Worm (Caenorhabditis elegans) whole organism, L1 larva: Measurements from ENCODE around the gene abu-2.
A peak's percentile ranks its signal among the peaks of the same experiment; 100 is the strongest.

Source experiments
- C16A3.4 ChIP-seq: fragments of 150-350 bp; optimal IDR thresholded peaks from 2 replicates; lab custom pipeline; 2014; ENCODE audit warnings: missing biosample characterization, missing genetic modification characterization
- C34B4.2 ChIP-seq: sonication (generic microtip); optimal IDR thresholded peaks from 2 replicates; lab custom pipeline; 2017; ENCODE audit warnings: mild to moderate bottlenecking, missing genetic modification characterization, missing compliant biosample characterization
- F16B12.6 ChIP-seq: fragments of 150-350 bp; optimal IDR thresholded peaks from 2 replicates; lab custom pipeline; 2014; ENCODE audit warnings: missing biosample characterization, missing genetic modification characterization
- Y116A8C.19 ChIP-seq: sonication (generic microtip); optimal IDR thresholded peaks from 2 replicates; lab custom pipeline; 2016; ENCODE audit warnings: missing compliant biosample characterization, missing genetic modification characterization, borderline replicate concordance
- aha-1 ChIP-seq: fragments of 150-350 bp; optimal IDR thresholded peaks from 2 replicates; lab custom pipeline; 2014; ENCODE audit warnings: missing biosample characterization, missing genetic modification characterization
- aly-2 ChIP-seq: fragments of 150-350 bp; optimal IDR thresholded peaks from 2 replicates; lab custom pipeline; 2014; ENCODE audit warnings: missing biosample characterization, missing genetic modification characterization
- blmp-1 ChIP-seq: fragments of 150-350 bp; optimal IDR thresholded peaks from 2 replicates; lab custom pipeline; 2014; ENCODE audit warnings: missing biosample characterization, missing genetic modification characterization
- ceh-8 ChIP-seq: fragments of 200-800 bp; sonication (Bioruptor generic); optimal IDR thresholded peaks from 2 replicates; lab custom pipeline; 2018; ENCODE audit warnings: mild to moderate bottlenecking, missing genetic modification characterization, moderate library complexity, missing compliant biosample characterization
- ceh-82 ChIP-seq, 3 experiments: fragments of 150-350 bp in 1 of 3; sonication (generic microtip) in 2 of 3; optimal IDR thresholded peaks; 2 replicates each; lab custom pipeline; 2014 to 2017; ENCODE audit warnings: missing biosample characterization in 3 of 3, missing genetic modification characterization in 3 of 3
- ces-1 ChIP-seq: fragments of 150-350 bp; optimal IDR thresholded peaks from 2 replicates; lab custom pipeline; 2014; ENCODE audit warnings: missing biosample characterization, missing genetic modification reagents, missing genetic modification characterization
- egl-27 ChIP-seq, 2 experiments: fragments of 150-350 bp in 1 of 2; sonication (generic microtip); optimal IDR thresholded peaks; 3 replicates each; lab custom pipeline; 2017 to 2018; ENCODE audit warnings: missing biosample characterization in 2 of 2, missing genetic modification characterization in 2 of 2, missing genetic modification reagents in 2 of 2
- elt-2 ChIP-seq: sonication (generic microtip); optimal IDR thresholded peaks from 2 replicates; lab custom pipeline; 2016; ENCODE audit warnings: missing genetic modification characterization, mild to moderate bottlenecking, inconsistent platforms, missing compliant biosample characterization, missing genetic modification reagents
- fkh-10 ChIP-seq: sonication (generic microtip); optimal IDR thresholded peaks from 2 replicates; lab custom pipeline; 2017; ENCODE audit warnings: missing biosample characterization, missing genetic modification reagents, missing genetic modification characterization
- fkh-4 ChIP-seq: sonication (generic microtip); optimal IDR thresholded peaks from 2 replicates; lab custom pipeline; 2016; ENCODE audit warnings: missing compliant biosample characterization, missing genetic modification characterization, borderline replicate concordance
- fkh-8 ChIP-seq: sonication (generic microtip); optimal IDR thresholded peaks from 2 replicates; lab custom pipeline; 2016; ENCODE audit warnings: mild to moderate bottlenecking, missing genetic modification characterization, missing compliant biosample characterization
- fos-1 ChIP-seq: fragments of 150-350 bp; optimal IDR thresholded peaks from 2 replicates; lab custom pipeline; 2014; ENCODE audit warnings: missing biosample characterization, missing genetic modification characterization
- hpl-2 ChIP-seq: fragments of 150-350 bp; optimal IDR thresholded peaks from 2 replicates; lab custom pipeline; 2014; ENCODE audit warnings: missing biosample characterization, missing genetic modification reagents, missing genetic modification characterization
- irx-1 ChIP-seq: sonication (generic microtip); optimal IDR thresholded peaks from 2 replicates; lab custom pipeline; 2016; ENCODE audit warnings: missing genetic modification characterization, missing compliant biosample characterization
- jun-1 ChIP-seq: fragments of 150-350 bp; optimal IDR thresholded peaks from 2 replicates; lab custom pipeline; 2014; ENCODE audit warnings: missing biosample characterization, missing genetic modification reagents, missing genetic modification characterization
- lin-14 ChIP-seq: fragments of 200-800 bp; sonication (Bioruptor generic); optimal IDR thresholded peaks from 2 replicates; lab custom pipeline; 2018; ENCODE audit warnings: mild to moderate bottlenecking, missing genetic modification characterization, moderate library complexity, missing compliant biosample characterization
- lin-15B ChIP-seq: fragments of 150-350 bp; sonication (generic microtip); optimal IDR thresholded peaks from 3 replicates; lab custom pipeline; 2014; ENCODE audit warnings: missing biosample characterization, missing genetic modification characterization
- lin-35 ChIP-seq, 2 experiments: fragments of 150-350 bp; optimal IDR thresholded peaks; 2 replicates each; lab custom pipeline; 2014; ENCODE audit warnings: missing biosample characterization in 2 of 2, missing genetic modification characterization in 2 of 2, missing genetic modification reagents in 2 of 2
- lin-39 ChIP-seq: fragments of 150-350 bp; optimal IDR thresholded peaks from 2 replicates; lab custom pipeline; 2014; ENCODE audit warnings: missing biosample characterization, missing genetic modification reagents, missing genetic modification characterization
- lsy-2 ChIP-seq, 2 experiments: fragments of 150-350 bp; optimal IDR thresholded peaks; 2 replicates each; lab custom pipeline; 2014; ENCODE audit warnings: missing biosample characterization in 2 of 2, missing genetic modification characterization in 2 of 2
- mdl-1 ChIP-seq, 2 experiments: fragments of 150-350 bp; optimal IDR thresholded peaks; 2 replicates each; lab custom pipeline; 2014 to 2017; ENCODE audit warnings: missing biosample characterization in 2 of 2, missing genetic modification characterization in 2 of 2, inconsistent platforms in 1 of 2
- mep-1 ChIP-seq: fragments of 150-350 bp; optimal IDR thresholded peaks from 2 replicates; lab custom pipeline; 2014; ENCODE audit warnings: missing biosample characterization, missing genetic modification characterization
- nhr-11 ChIP-seq: fragments of 150-350 bp; optimal IDR thresholded peaks from 2 replicates; lab custom pipeline; 2014; ENCODE audit warnings: missing biosample characterization, missing genetic modification characterization
- nhr-47 ChIP-seq: sonication (generic microtip); optimal IDR thresholded peaks from 2 replicates; lab custom pipeline; 2016; ENCODE audit warnings: mild to moderate bottlenecking, missing genetic modification characterization, moderate library complexity, missing compliant biosample characterization
- nhr-71 ChIP-seq: sonication (generic microtip); optimal IDR thresholded peaks from 2 replicates; lab custom pipeline; 2016; ENCODE audit warnings: mild to moderate bottlenecking, missing genetic modification characterization, moderate library complexity, missing compliant biosample characterization
- nhr-76 ChIP-seq: sonication (generic microtip); optimal IDR thresholded peaks from 2 replicates; lab custom pipeline; 2017; ENCODE audit warnings: missing biosample characterization, missing genetic modification characterization
- nhr-84 ChIP-seq: sonication (generic microtip); optimal IDR thresholded peaks from 2 replicates; lab custom pipeline; 2017; ENCODE audit warnings: missing biosample characterization, missing genetic modification characterization
- nhr-85 ChIP-seq: sonication (generic microtip); peaks from one replicate; lab custom pipeline; 2016; ENCODE audit warnings: missing genetic modification characterization, inconsistent platforms, missing compliant biosample characterization
- nhr-90 ChIP-seq: sonication (generic microtip); optimal IDR thresholded peaks from 2 replicates; lab custom pipeline; 2016; ENCODE audit warnings: mild to moderate bottlenecking, missing genetic modification characterization, missing compliant biosample characterization; ENCODE audit not compliant: poor library complexity
- pax-3 ChIP-seq: fragments of 200-800 bp; sonication (Bioruptor generic); optimal IDR thresholded peaks from 2 replicates; lab custom pipeline; 2018; ENCODE audit warnings: mild to moderate bottlenecking, missing genetic modification characterization, moderate library complexity, missing compliant biosample characterization
- snu-23 ChIP-seq: sonication (generic microtip); optimal IDR thresholded peaks from 2 replicates; lab custom pipeline; 2016; ENCODE audit warnings: missing genetic modification characterization, missing compliant biosample characterization
- sox-4 ChIP-seq: sonication (generic microtip); optimal IDR thresholded peaks from 2 replicates; lab custom pipeline; 2016; ENCODE audit warnings: missing genetic modification characterization, missing compliant biosample characterization
- tbx-2 ChIP-seq: sonication (generic microtip); optimal IDR thresholded peaks from 2 replicates; lab custom pipeline; 2016; ENCODE audit warnings: missing genetic modification characterization, missing compliant biosample characterization
- tlp-1 ChIP-seq: fragments of 150-350 bp; optimal IDR thresholded peaks from 2 replicates; lab custom pipeline; 2014; ENCODE audit warnings: missing biosample characterization, missing genetic modification characterization
- unc-130 ChIP-seq: fragments of 150-350 bp; optimal IDR thresholded peaks from 2 replicates; lab custom pipeline; 2017; ENCODE audit warnings: missing biosample characterization, missing genetic modification characterization, inconsistent platforms
- unc-62 ChIP-seq: fragments of 150-350 bp; optimal IDR thresholded peaks from 2 replicates; lab custom pipeline; 2014; ENCODE audit warnings: missing biosample characterization, missing genetic modification reagents, missing genetic modification characterization
- unc-86 ChIP-seq: sonication (generic microtip); optimal IDR thresholded peaks from 2 replicates; lab custom pipeline; 2016; ENCODE audit warnings: missing genetic modification characterization, missing compliant biosample characterization
- unc-98 ChIP-seq: fragments of 200-800 bp; sonication (Bioruptor generic); IDR thresholded peaks from 2 replicates; pipeline ENCODE4 v1.3.6; 2022; ENCODE audit warnings: missing genetic modification characterization, missing compliant biosample characterization
- zag-1 ChIP-seq: fragments of 150-350 bp; optimal IDR thresholded peaks from 2 replicates; lab custom pipeline; 2014; ENCODE audit warnings: missing biosample characterization, missing genetic modification characterization
- zip-4 ChIP-seq: fragments of 200-800 bp; sonication (Bioruptor generic); optimal IDR thresholded peaks from 2 replicates; lab custom pipeline; 2018; ENCODE audit warnings: mild to moderate bottlenecking, missing genetic modification characterization, moderate library complexity, missing compliant biosample characterization
- ztf-4 ChIP-seq: fragments of 150-350 bp; optimal IDR thresholded peaks from 2 replicates; lab custom pipeline; 2014; ENCODE audit warnings: missing biosample characterization, missing genetic modification characterization

The abu-2 gene

ce11 chrX:1443556-1444243 lies 33.2 kb upstream of the abu-2 start:
- TF ChIP-seq mep-1 (tag; lab: Kevin White, UChicago): no peak
- TF ChIP-seq fkh-4 (tag; lab: Kevin White, UChicago): no peak
- TF ChIP-seq tbx-2 (tag; lab: Kevin White, UChicago): no peak
- no peak for TF ChIP-seq zag-1
- TF ChIP-seq unc-130 (tag; lab: Kevin White, UChicago): no peak
- TF ChIP-seq nhr-90 (tag; lab: Kevin White, UChicago): peak; percentile 42
- no peak for TF ChIP-seq mdl-1 (tag; optimal IDR thresholded peaks at IDR 0.05; lab: Kevin White, UChicago)
- no peak for TF ChIP-seq jun-1 (tag; lab: Kevin White, UChicago)
- no peak for TF ChIP-seq unc-62 (GFP tag; lab: Kevin White, UChicago)
- TF ChIP-seq lin-39: peak; percentile 47
- TF ChIP-seq pax-3 (tag; lab: Kevin White, UChicago): no peak
- no peak for TF ChIP-seq unc-98 (GFP tag; lab: Robert Waterston, UW)
- TF ChIP-seq nhr-76: no peak
- TF ChIP-seq lin-14 (GFP tag; lab: Kevin White, UChicago): no peak
- no peak for TF ChIP-seq egl-27 (tag; optimal IDR thresholded peaks at IDR 0.05; lab: Kevin White, UChicago)
- TF ChIP-seq F16B12.6 (tag; lab: Kevin White, UChicago): no peak
- TF ChIP-seq nhr-47 (tag; lab: Kevin White, UChicago): peak; percentile 5
- no peak for TF ChIP-seq Y116A8C.19 (tag; lab: Kevin White, UChicago)
- no peak for TF ChIP-seq lin-15B (tag; lab: Kevin White, UChicago)
- no peak for TF ChIP-seq C16A3.4 (tag; lab: Kevin White, UChicago)
- TF ChIP-seq elt-2 (tag; lab: Kevin White, UChicago): no peak
- no peak for TF ChIP-seq irx-1 (tag; lab: Kevin White, UChicago)
- no peak for TF ChIP-seq hpl-2 (GFP tag; lab: Kevin White, UChicago)
- TF ChIP-seq ztf-4 (tag; lab: Kevin White, UChicago): no peak

ce11 chrX:1441602-1442183 lies 31.2 kb upstream of the abu-2 start:
- peak; percentile 1 for TF ChIP-seq ceh-8 (GFP tag; lab: Kevin White, UChicago)
- TF ChIP-seq ceh-82 (tag; optimal IDR thresholded peaks at IDR 0.05; lab: Kevin White, UChicago): no peak

DNA sequence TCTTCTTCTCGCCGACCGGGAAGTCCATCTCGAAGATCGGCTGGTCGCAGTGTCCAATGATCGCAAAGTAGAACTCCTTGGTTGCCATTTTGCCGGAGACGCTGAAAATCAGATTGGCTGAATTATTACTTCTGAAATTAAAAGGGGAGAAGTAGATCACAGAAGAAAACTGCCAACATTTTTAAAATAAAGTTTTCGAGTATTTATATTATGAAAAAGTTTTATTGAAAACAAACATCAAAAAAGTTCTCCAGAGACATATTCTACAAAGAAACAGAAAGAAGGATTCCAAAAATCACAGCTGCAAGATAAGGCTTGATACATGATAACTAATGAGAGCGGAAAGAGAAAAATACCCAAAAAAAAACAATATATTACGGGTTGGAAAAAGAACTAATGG lies 29.7 kb upstream of the abu-2 start, which contains the start of gene sedl-1:
Gene sedl-1, minus strand, starts transcription at position 101 of the 400 bp plus-strand sequence.
- TF ChIP-seq lsy-2 (tag; optimal IDR thresholded peaks at IDR 0.05; lab: Kevin White, UChicago) (no peak), unc-86 (no peak), nhr-11 (tag; lab: Kevin White, UChicago) (no peak), nhr-85 (tag; lab: Kevin White, UChicago) (no peak), hpl-2 (GFP tag; lab: Kevin White, UChicago) (no peak), aha-1 (tag; lab: Kevin White, UChicago) (no peak), nhr-71 (tag; lab: Kevin White, UChicago) (no peak), fos-1 (tag; lab: Kevin White, UChicago) (no peak), nhr-84 (tag; lab: Kevin White, UChicago) (no peak), unc-130 (tag; lab: Kevin White, UChicago) (no peak)

ce11 chrX:1438925-1439324 lies 28.5 kb upstream of the abu-2 start:
- TF ChIP-seq ztf-4 (tag; lab: Kevin White, UChicago) (no peak), ces-1 (GFP tag; lab: Kevin White, UChicago) (no peak), hpl-2 (GFP tag; lab: Kevin White, UChicago) (no peak), zag-1 (no peak), lin-15B (tag; lab: Kevin White, UChicago) (no peak), aly-2 (tag; lab: Kevin White, UChicago) (no peak), C34B4.2 (tag; lab: Kevin White, UChicago) (no peak), egl-27 (tag; optimal IDR thresholded peaks at IDR 0.05; lab: Kevin White, UChicago) (no peak), tlp-1 (tag; lab: Kevin White, UChicago) (no peak), blmp-1 (tag; lab: Kevin White, UChicago) (no peak), unc-86 (no peak), lin-35 (GFP tag; optimal IDR thresholded peaks at IDR 0.05; lab: Kevin White, UChicago) (no peak), zip-4 (GFP tag; lab: Kevin White, UChicago) (no peak), fkh-10 (peak; percentile 57), nhr-84 (tag; lab: Kevin White, UChicago) (no peak), pax-3 (tag; lab: Kevin White, UChicago) (peak; percentile 57), fkh-8 (tag; lab: Kevin White, UChicago) (peak; percentile 82), sox-4 (tag; lab: Kevin White, UChicago) (peak; percentile 76), lsy-2 (tag; optimal IDR thresholded peaks at IDR 0.05; lab: Kevin White, UChicago) (peak; percentile 11 to 16), snu-23 (GFP tag; lab: Kevin White, UChicago) (peak; percentile 40)
